Fruit fly (Drosophila melanogaster) whole organism, embryonic: ENCODE results near the gene Unr.

ENCODE experiments used
- Blimp-1 ChIP-seq: fragments of 200-800 bp; sonication (Bioruptor generic); optimal IDR thresholded peaks from 3 replicates; lab custom pipeline; 2018; ENCODE audit warnings: missing biosample characterization, missing genetic modification characterization, mild to moderate bottlenecking, moderate library complexity, missing genetic modification reagents
- CG10565 ChIP-seq: fragments of 200-800 bp; sonication (Bioruptor generic); optimal IDR thresholded peaks from 3 replicates; lab custom pipeline; 2016; ENCODE audit warnings: missing biosample characterization, mild to moderate bottlenecking, missing genetic modification characterization
- CG10979 ChIP-seq: fragments of 200-800 bp; sonication (Bioruptor generic); optimal IDR thresholded peaks from 2 replicates; lab custom pipeline; 2018; ENCODE audit warnings: missing biosample characterization, mild to moderate bottlenecking, missing genetic modification characterization, moderate library complexity
- CG11504 ChIP-seq: fragments of 200-800 bp; sonication (Bioruptor generic); optimal IDR thresholded peaks from 3 replicates; lab custom pipeline; 2019; ENCODE audit warnings: missing biosample characterization, mild to moderate bottlenecking, missing genetic modification characterization, moderate library complexity
- CG11560 ChIP-seq: fragments of 200-800 bp; sonication (Bioruptor generic); IDR thresholded peaks from 3 replicates; pipeline ENCODE4 v1.3.6; 2022; ENCODE audit warnings: missing biosample characterization, missing genetic modification characterization
- CG12104 ChIP-seq: fragments of 200-800 bp; sonication (Bioruptor generic); optimal IDR thresholded peaks from 3 replicates; lab custom pipeline; 2016; ENCODE audit warnings: missing biosample characterization, missing genetic modification characterization
- CG12391 ChIP-seq: fragments of 200-800 bp; sonication (Bioruptor generic); optimal IDR thresholded peaks from 3 replicates; lab custom pipeline; 2018; ENCODE audit warnings: missing biosample characterization, mild to moderate bottlenecking, missing genetic modification characterization, moderate library complexity
- CG12942 ChIP-seq: fragments of 200-800 bp; sonication (Bioruptor generic); optimal IDR thresholded peaks from 3 replicates; lab custom pipeline; 2016; ENCODE audit warnings: missing biosample characterization, missing genetic modification characterization
- CG16813 ChIP-seq: fragments of 200-800 bp; sonication (Bioruptor generic); IDR thresholded peaks from 3 replicates; pipeline ENCODE4 v1.3.6; 2022; ENCODE audit warnings: missing biosample characterization, missing genetic modification characterization; ENCODE audit not compliant: partially characterized antibody
- CG17612 ChIP-seq: fragments of 200-800 bp; sonication (Bioruptor generic); IDR thresholded peaks from 2 replicates; pipeline ENCODE4 v1.3.6; 2022; ENCODE audit warnings: missing biosample characterization, missing genetic modification characterization
- CG18262 ChIP-seq: fragments of 200-800 bp; optimal IDR thresholded peaks from 3 replicates; lab custom pipeline; 2019; ENCODE audit warnings: missing biosample characterization, mild to moderate bottlenecking, missing genetic modification characterization, moderate library complexity
- CG18764 ChIP-seq: fragments of 200-800 bp; sonication (Bioruptor generic); optimal IDR thresholded peaks from 3 replicates; lab custom pipeline; 2016; ENCODE audit warnings: missing biosample characterization, missing genetic modification characterization
- CG2712 ChIP-seq: fragments of 200-800 bp; optimal IDR thresholded peaks from 3 replicates; lab custom pipeline; 2019; ENCODE audit warnings: missing biosample characterization, mild to moderate bottlenecking, missing genetic modification characterization, moderate library complexity
- CG3163 ChIP-seq: fragments of 200-800 bp; sonication (Bioruptor generic); optimal IDR thresholded peaks from 3 replicates; lab custom pipeline; 2016; ENCODE audit warnings: missing biosample characterization, missing genetic modification characterization
- CG3281 ChIP-seq: fragments of 200-800 bp; sonication (Bioruptor generic); optimal IDR thresholded peaks from 3 replicates; lab custom pipeline; 2017; ENCODE audit warnings: missing biosample characterization, mild to moderate bottlenecking, missing genetic modification characterization
- CG3726 ChIP-seq: fragments of 200-800 bp; sonication (Bioruptor generic); IDR thresholded peaks from 3 replicates; pipeline ENCODE4, ENCODE4 v1.3.6; 2022; ENCODE audit warnings: missing biosample characterization, missing genetic modification characterization
- CG5180 ChIP-seq: fragments of 200-800 bp; sonication (Bioruptor generic); optimal IDR thresholded peaks from 3 replicates; lab custom pipeline; 2017; ENCODE audit warnings: missing biosample characterization, missing genetic modification characterization, mild to moderate bottlenecking, moderate library complexity, missing genetic modification reagents
- CG5245 ChIP-seq: fragments of 200-800 bp; sonication (Bioruptor generic); optimal IDR thresholded peaks from 3 replicates; lab custom pipeline; 2016; ENCODE audit warnings: missing biosample characterization, missing genetic modification characterization
- CG8089 ChIP-seq: fragments of 200-800 bp; sonication (Bioruptor generic); optimal IDR thresholded peaks from 3 replicates; lab custom pipeline; 2016; ENCODE audit warnings: missing biosample characterization, missing genetic modification characterization
- CG8281 ChIP-seq: fragments of 200-800 bp; sonication (Bioruptor generic); optimal IDR thresholded peaks from 2 replicates; lab custom pipeline; 2018; ENCODE audit warnings: missing biosample characterization, mild to moderate bottlenecking, missing genetic modification characterization, moderate library complexity
- CG8388 ChIP-seq: fragments of 200-800 bp; sonication (Bioruptor generic); optimal IDR thresholded peaks from 2 replicates; lab custom pipeline; 2019; ENCODE audit warnings: missing biosample characterization, mild to moderate bottlenecking, missing genetic modification characterization, moderate library complexity
- CG9609 ChIP-seq: fragments of 200-800 bp; sonication (Bioruptor generic); optimal IDR thresholded peaks from 3 replicates; lab custom pipeline; 2016; ENCODE audit warnings: missing biosample characterization, missing genetic modification characterization
- D ChIP-seq, 2 experiments: fragments of 200-800 bp in 1 of 2; fragments of >200 bp in 1 of 2; sonication (Bioruptor generic) in 1 of 2; optimal IDR thresholded peaks; 2 replicates in 1 of 2; 3 replicates in 1 of 2; lab custom pipeline; 2017; ENCODE audit warnings: mild to moderate bottlenecking in 1 of 2, missing biosample characterization in 1 of 2, missing genetic modification characterization in 1 of 2, missing genetic modification reagents in 1 of 2
- Drgx ChIP-seq: fragments of 200-800 bp; sonication (Bioruptor generic); IDR thresholded peaks from 2 replicates; pipeline ENCODE4 v1.3.6; 2022; ENCODE audit warnings: missing biosample characterization, missing genetic modification characterization
- Fer2 ChIP-seq: fragments of 200-800 bp; sonication (Bioruptor generic); optimal IDR thresholded peaks from 2 replicates; lab custom pipeline; 2018; ENCODE audit warnings: missing biosample characterization, mild to moderate bottlenecking, missing genetic modification characterization, moderate library complexity
- GATAe ChIP-seq: fragments of 200-800 bp; sonication (Bioruptor generic); conservative IDR thresholded peaks from 2 replicates; pipeline ENCODE4 v1.3.6; 2022; ENCODE audit warnings: missing biosample characterization, missing genetic modification characterization
- Hr78 ChIP-seq, 2 experiments: fragments of 200-800 bp in 1 of 2; fragments of >200 bp in 1 of 2; sonication (Bioruptor generic) in 1 of 2; optimal IDR thresholded peaks; 2 replicates each; lab custom pipeline; 2017 to 2019; ENCODE audit warnings: missing biosample characterization in 2 of 2, missing genetic modification characterization in 2 of 2, mild to moderate bottlenecking in 1 of 2, moderate library complexity in 1 of 2
- Lhr ChIP-seq: fragments of 200-800 bp; sonication (Bioruptor generic); optimal IDR thresholded peaks from 3 replicates; lab custom pipeline; 2017; ENCODE audit warnings: mild to moderate bottlenecking, missing biosample characterization, missing genetic modification reagents, missing genetic modification characterization
- Sox102F ChIP-seq: fragments of 200-800 bp; sonication (Bioruptor generic); optimal IDR thresholded peaks from 2 replicates; lab custom pipeline; 2018; ENCODE audit warnings: missing biosample characterization, mild to moderate bottlenecking, missing genetic modification characterization, moderate library complexity
- Tbp ChIP-seq: fragments of >200 bp; optimal IDR thresholded peaks from 2 replicates; lab custom pipeline; 2018; ENCODE audit warnings: missing biosample characterization, missing genetic modification characterization
- bsh ChIP-seq, 2 experiments: fragments of 200-800 bp; sonication (Bioruptor generic); optimal IDR thresholded peaks; 2 replicates each; lab custom pipeline; 2017 to 2018; ENCODE audit warnings: mild to moderate bottlenecking in 2 of 2, missing biosample characterization in 2 of 2, missing genetic modification characterization in 2 of 2, moderate library complexity in 1 of 2
- dimm ChIP-seq: fragments of 200-800 bp; sonication (Bioruptor generic); IDR thresholded peaks from 2 replicates; pipeline ENCODE4 v1.3.6; 2022; ENCODE audit warnings: missing biosample characterization, missing genetic modification characterization
- fd96Cb ChIP-seq: fragments of 200-800 bp; sonication (Bioruptor generic); optimal IDR thresholded peaks from 2 replicates; lab custom pipeline; 2018; ENCODE audit warnings: missing biosample characterization, mild to moderate bottlenecking, missing genetic modification characterization, moderate library complexity
- gem ChIP-seq: fragments of 200-800 bp; sonication (Bioruptor generic); optimal IDR thresholded peaks from 2 replicates; lab custom pipeline; 2019; ENCODE audit warnings: missing biosample characterization, mild to moderate bottlenecking, missing genetic modification characterization, moderate library complexity
- ind ChIP-seq: fragments of 200-800 bp; sonication (Bioruptor generic); optimal IDR thresholded peaks from 3 replicates; lab custom pipeline; 2016; ENCODE audit warnings: missing biosample characterization, missing genetic modification characterization
- luna ChIP-seq: fragments of 200-800 bp; sonication (Bioruptor generic); optimal IDR thresholded peaks from 2 replicates; lab custom pipeline; 2016; ENCODE audit warnings: missing biosample characterization, missing genetic modification characterization
- nmo ChIP-seq: fragments of 200-800 bp; sonication (Bioruptor generic); optimal IDR thresholded peaks from 2 replicates; lab custom pipeline; 2018; ENCODE audit warnings: missing biosample characterization, mild to moderate bottlenecking, missing genetic modification characterization, moderate library complexity
- phol ChIP-seq: fragments of 200-800 bp; sonication (Bioruptor generic); optimal IDR thresholded peaks from 3 replicates; lab custom pipeline; 2018; ENCODE audit warnings: missing biosample characterization, mild to moderate bottlenecking, missing genetic modification characterization, moderate library complexity
- prd ChIP-seq, 3 experiments: fragments of >200 bp in 2 of 3; fragments of 200-800 bp in 1 of 3; sonication (Bioruptor generic) in 1 of 3; optimal IDR thresholded peaks in 2 of 3; IDR thresholded peaks in 1 of 3; 2 replicates in 2 of 3; 3 replicates in 1 of 3; pipeline versions ENCODE4 v1.3.6 to Lab custom; 2017 to 2022; ENCODE audit warnings: missing biosample characterization in 1 of 3, missing genetic modification characterization in 1 of 3
- sc ChIP-seq, 3 experiments: fragments of >200 bp in 2 of 3; fragments of 200-800 bp in 1 of 3; sonication (Bioruptor generic) in 1 of 3; optimal IDR thresholded peaks; 2 replicates in 2 of 3; 3 replicates in 1 of 3; lab custom pipeline; 2017; ENCODE audit warnings: mild to moderate bottlenecking in 1 of 3, missing biosample characterization in 1 of 3, missing genetic modification characterization in 1 of 3, missing genetic modification reagents in 1 of 3
- sima ChIP-seq: fragments of 200-800 bp; sonication (Bioruptor generic); optimal IDR thresholded peaks from 2 replicates; lab custom pipeline; 2016; ENCODE audit warnings: missing biosample characterization, missing genetic modification characterization
- tx ChIP-seq: fragments of 200-800 bp; sonication (Bioruptor generic); optimal IDR thresholded peaks from 2 replicates; lab custom pipeline; 2016; ENCODE audit warnings: missing biosample characterization, missing genetic modification characterization

The Unr gene

DNA sequence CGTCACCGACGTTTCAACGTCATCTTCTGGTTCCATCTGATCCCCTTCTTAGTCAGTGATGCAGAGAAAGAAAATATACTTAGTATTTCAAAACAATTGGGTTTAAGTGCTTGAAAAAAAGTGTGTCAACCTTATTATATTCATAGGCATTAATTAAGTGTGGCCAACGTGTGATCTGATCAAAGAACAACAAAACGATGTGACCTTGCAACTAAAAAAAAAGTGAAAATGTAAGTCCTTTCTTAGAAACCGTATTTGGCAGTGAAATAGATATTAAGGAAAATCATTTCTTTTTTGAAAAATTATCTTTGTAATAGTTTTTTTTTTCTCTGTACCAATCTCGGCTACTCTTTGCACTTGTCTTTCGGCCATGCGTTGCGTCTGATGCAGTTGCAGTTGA lies 57.1 kb downstream of the Unr start (continued):
- TF ChIP-seq CG12942 (GFP tag; lab: Kevin White, UChicago) (no peak), CG8089 (no peak), Drgx (GFP tag; lab: Robert Waterston, UW) (peak; percentile 56; the same call in 1 of the 2 replicates), CG5245 (GFP tag; lab: Kevin White, UChicago) (no peak), prd (optimal IDR thresholded peaks at IDR 0.05; lab: Kevin White, UChicago) (no peak), prd (GFP tag; IDR thresholded peaks at IDR 0.05; lab: Robert Waterston, UW) (no peak), CG16813 (GFP tag; lab: Robert Waterston, UW) (no peak), CG11560 (tag; lab: Robert Waterston, UW) (no peak), Blimp-1 (peak; percentile 63), CG3281 (GFP tag; lab: Kevin White, UChicago) (no peak), dimm (GFP tag; lab: Robert Waterston, UW) (no peak), bsh (GFP tag; optimal IDR thresholded peaks at IDR 0.05; lab: Kevin White, UChicago) (peak in 1 of 2 experiments; percentile 61), Fer2 (no peak), ind (no peak), luna (GFP tag; lab: Kevin White, UChicago) (no peak), CG8388 (peak; percentile 10), Sox102F (GFP tag; lab: Kevin White, UChicago) (peak; percentile 21), gem (tag; lab: Kevin White, UChicago) (peak; percentile 49), CG10979 (peak; percentile 56), sima (no peak), CG2712 (tag; lab: Kevin White, UChicago) (peak; percentile 26), Hr78 (GFP tag; optimal IDR thresholded peaks at IDR 0.05; lab: Kevin White, UChicago) (no peak), CG9609 (GFP tag; lab: Kevin White, UChicago) (peak; percentile 10), Lhr (GFP tag; lab: Kevin White, UChicago) (peak; percentile 4), CG18764 (GFP tag; lab: Kevin White, UChicago) (no peak), CG3163 (no peak), phol (tag; lab: Kevin White, UChicago) (peak; percentile 47), sc (optimal IDR thresholded peaks at IDR 0.05; lab: Kevin White, UChicago) (no peak), sc (GFP tag; optimal IDR thresholded peaks at IDR 0.05; lab: Kevin White, UChicago) (no peak), CG10565 (GFP tag; lab: Kevin White, UChicago) (no peak), CG17612 (GFP tag; lab: Robert Waterston, UW) (no peak), D (optimal IDR thresholded peaks at IDR 0.05; lab: Kevin White, UChicago) (no peak), D (GFP tag; optimal IDR thresholded peaks at IDR 0.05; lab: Kevin White, UChicago) (peak; percentile 24), GATAe (GFP tag; lab: Robert Waterston, UW) (no peak), CG11504 (tag; lab: Kevin White, UChicago) (peak; percentile 58), CG5180 (GFP tag; lab: Kevin White, UChicago) (no peak), CG12104 (no peak), nmo (GFP tag; lab: Kevin White, UChicago) (peak; percentile 44), tx (no peak), Tbp (GFP tag; lab: Kevin White, UChicago) (no peak), CG18262 (tag; lab: Kevin White, UChicago) (peak; percentile 28), CG12391 (tag; lab: Kevin White, UChicago) (peak; percentile 7), fd96Cb (tag; lab: Kevin White, UChicago) (peak; percentile 25), CG8281 (tag; lab: Kevin White, UChicago) (no peak), CG3726 (GFP tag; lab: Robert Waterston, UW) (no peak)
